Worm (Caenorhabditis elegans) whole organism, young adult: ENCODE measurements around the gene pals-17.

Source experiments
- D2030.7 ChIP-seq: fragments of 200-800 bp; sonication (Bioruptor generic); IDR thresholded peaks from 2 replicates; pipeline ENCODE4 v1.3.6; 2022; ENCODE audit warnings: missing genetic modification reagents, missing genetic modification characterization, missing compliant biosample characterization
- F10E7.11 ChIP-seq: sonication (generic microtip); optimal IDR thresholded peaks from 2 replicates; lab custom pipeline; 2017; ENCODE audit warnings: mild to moderate bottlenecking, missing genetic modification characterization, moderate library complexity, missing compliant biosample characterization
- F23B12.7 ChIP-seq: sonication (generic microtip); optimal IDR thresholded peaks from 2 replicates; lab custom pipeline; 2017; ENCODE audit warnings: missing genetic modification characterization, mild to moderate bottlenecking, missing compliant biosample characterization, antibody characterized with exemption, moderate library complexity; ENCODE audit not compliant: insufficient read depth
- F33H1.4 ChIP-seq: fragments of 200-800 bp; sonication (Bioruptor generic); IDR thresholded peaks from 2 replicates; pipeline ENCODE4 v1.3.6; 2022; ENCODE audit warnings: missing genetic modification reagents, missing genetic modification characterization, missing compliant biosample characterization
- F55B11.4 ChIP-seq: sonication (generic microtip); optimal IDR thresholded peaks from 2 replicates; lab custom pipeline; 2016; ENCODE audit warnings: missing compliant biosample characterization, missing genetic modification characterization, borderline replicate concordance; ENCODE audit not compliant: insufficient read depth
- K11D2.4 ChIP-seq: fragments of 200-800 bp; sonication (Bioruptor generic); IDR thresholded peaks from 2 replicates; pipeline ENCODE4 v1.3.6; 2022; ENCODE audit warnings: missing genetic modification reagents, missing genetic modification characterization, missing compliant biosample characterization
- Y53F4B.3 ChIP-seq: fragments of 200-800 bp; sonication (Bioruptor generic); IDR thresholded peaks from 2 replicates; pipeline ENCODE4 v1.3.6; 2022; ENCODE audit warnings: missing genetic modification reagents, missing genetic modification characterization, missing compliant biosample characterization
- Y95B8A.8 ChIP-seq: fragments of 200-800 bp; sonication (Bioruptor generic); IDR thresholded peaks from 2 replicates; pipeline ENCODE4 v1.3.6; 2022; ENCODE audit warnings: missing genetic modification reagents, missing genetic modification characterization, missing compliant biosample characterization
- cebp-1 ChIP-seq, 2 experiments: fragments of 200-800 bp in 1 of 2; sonication (Bioruptor generic) in 1 of 2; sonication (generic microtip) in 1 of 2; IDR thresholded peaks in 1 of 2; optimal IDR thresholded peaks in 1 of 2; 2 replicates each; pipeline versions ENCODE4 v1.3.6 to Lab custom; 2017 to 2022; ENCODE audit warnings: missing compliant biosample characterization in 2 of 2, missing genetic modification characterization in 2 of 2, mild to moderate bottlenecking in 1 of 2, missing genetic modification reagents in 1 of 2, moderate library complexity in 1 of 2
- ceh-58 ChIP-seq: fragments of 200-800 bp; sonication (Bioruptor generic); IDR thresholded peaks from 2 replicates; pipeline ENCODE4 v1.3.6; 2022; ENCODE audit warnings: missing genetic modification characterization, missing compliant biosample characterization
- chd-7 ChIP-seq: sonication (generic microtip); optimal IDR thresholded peaks from 2 replicates; lab custom pipeline; 2016; ENCODE audit warnings: mild to moderate bottlenecking, missing genetic modification characterization, moderate library complexity, missing compliant biosample characterization
- dpl-1 ChIP-seq: fragments of 150-350 bp; optimal IDR thresholded peaks from 2 replicates; lab custom pipeline; 2014; ENCODE audit warnings: missing biosample characterization, missing genetic modification reagents, missing genetic modification characterization
- efl-1 ChIP-seq: fragments of 150-350 bp; optimal IDR thresholded peaks from 2 replicates; lab custom pipeline; 2014; ENCODE audit warnings: missing biosample characterization, missing genetic modification reagents, missing genetic modification characterization
- egrh-3 ChIP-seq: fragments of 200-800 bp; sonication (Bioruptor generic); IDR thresholded peaks from 2 replicates; pipeline ENCODE4 v1.3.6; 2022; ENCODE audit warnings: missing genetic modification reagents, missing genetic modification characterization, missing compliant biosample characterization
- him-1 ChIP-seq: sonication (generic microtip); optimal IDR thresholded peaks from 2 replicates; lab custom pipeline; 2016; ENCODE audit warnings: missing genotype, missing genetic modification reagents, missing genetic modification characterization, missing compliant biosample characterization
- hmg-1.2 ChIP-seq: fragments of 200-800 bp; sonication (Bioruptor generic); IDR thresholded peaks from 2 replicates; pipeline ENCODE4 v1.3.6; 2022; ENCODE audit warnings: missing genetic modification reagents, missing genetic modification characterization, missing compliant biosample characterization
- lin-26 ChIP-seq: fragments of 200-800 bp; sonication (Bioruptor generic); IDR thresholded peaks from 2 replicates; pipeline ENCODE4 v1.3.6; 2022; ENCODE audit warnings: missing genetic modification reagents, missing genetic modification characterization, missing compliant biosample characterization
- lin-54 ChIP-seq: fragments of 200-800 bp; sonication (Bioruptor generic); optimal IDR thresholded peaks from 2 replicates; lab custom pipeline; 2018; ENCODE audit warnings: mild to moderate bottlenecking, missing genetic modification characterization, missing compliant biosample characterization
- lsl-1 ChIP-seq: fragments of 200-800 bp; sonication (Bioruptor generic); optimal IDR thresholded peaks from 2 replicates; lab custom pipeline; 2018; ENCODE audit warnings: mild to moderate bottlenecking, missing genetic modification characterization, moderate library complexity, missing compliant biosample characterization
- lsy-27 ChIP-seq: sonication (generic microtip); optimal IDR thresholded peaks from 2 replicates; lab custom pipeline; 2017; ENCODE audit warnings: missing genetic modification characterization, mild to moderate bottlenecking, missing compliant biosample characterization, antibody characterized with exemption, missing genotype, borderline replicate concordance; ENCODE audit not compliant: insufficient read depth
- madf-3 ChIP-seq: fragments of 200-800 bp; sonication (Bioruptor generic); IDR thresholded peaks from 2 replicates; pipeline ENCODE4 v1.3.6; 2022; ENCODE audit warnings: missing genetic modification reagents, missing genetic modification characterization, missing compliant biosample characterization
- madf-8 ChIP-seq: fragments of 200-800 bp; sonication (Bioruptor generic); conservative IDR thresholded peaks from 2 replicates; pipeline ENCODE4 v1.3.6; 2022; ENCODE audit warnings: missing genetic modification reagents, missing genetic modification characterization, missing compliant biosample characterization
- mcd-1 ChIP-seq: fragments of 200-800 bp; sonication (Bioruptor generic); IDR thresholded peaks from 2 replicates; pipeline ENCODE4 v1.3.6; 2022; ENCODE audit warnings: missing genetic modification reagents, missing genetic modification characterization, missing compliant biosample characterization
- mel-28 ChIP-seq: sonication (generic microtip); optimal IDR thresholded peaks from 2 replicates; lab custom pipeline; 2016; ENCODE audit warnings: borderline replicate concordance, mild to moderate bottlenecking, missing genetic modification characterization, missing compliant biosample characterization
- nfyb-1 ChIP-seq: fragments of 200-800 bp; sonication (Bioruptor generic); IDR thresholded peaks from 2 replicates; pipeline ENCODE4 v1.3.6; 2022; ENCODE audit warnings: missing genetic modification reagents, missing genetic modification characterization, missing compliant biosample characterization
- nhr-80 ChIP-seq: sonication (generic microtip); optimal IDR thresholded peaks from 2 replicates; lab custom pipeline; 2016; ENCODE audit warnings: missing genetic modification characterization, missing compliant biosample characterization
- rec-8 ChIP-seq, 2 experiments: sonication (generic microtip); optimal IDR thresholded peaks; 2 replicates each; lab custom pipeline; 2016; ENCODE audit warnings: mild to moderate bottlenecking in 2 of 2, missing genetic modification characterization in 2 of 2, missing genetic modification reagents in 2 of 2, missing genotype in 2 of 2, missing biosample characterization in 1 of 2, missing compliant biosample characterization in 1 of 2, moderate library complexity in 1 of 2
- tbp1 ChIP-seq: fragments of 200-800 bp; sonication (Bioruptor generic); optimal IDR thresholded peaks from 2 replicates; lab custom pipeline; 2018; ENCODE audit warnings: mild to moderate bottlenecking, missing genetic modification characterization, missing compliant biosample characterization
- tbx-9 ChIP-seq: sonication (generic microtip); optimal IDR thresholded peaks from 2 replicates; lab custom pipeline; 2016; ENCODE audit warnings: borderline replicate concordance, missing genetic modification characterization, inconsistent platforms, missing compliant biosample characterization
- tlf-1 ChIP-seq: fragments of 200-800 bp; sonication (Bioruptor generic); optimal IDR thresholded peaks from 2 replicates; lab custom pipeline; 2018; ENCODE audit warnings: mild to moderate bottlenecking, missing genetic modification characterization, missing compliant biosample characterization
- zfh-2 ChIP-seq: fragments of 200-800 bp; sonication (Bioruptor generic); conservative IDR thresholded peaks from 2 replicates; pipeline ENCODE4 v1.3.6; 2022; ENCODE audit warnings: missing genetic modification reagents, missing genetic modification characterization, missing compliant biosample characterization
- ztf-3 ChIP-seq: fragments of 200-800 bp; sonication (Bioruptor generic); optimal IDR thresholded peaks from 2 replicates; lab custom pipeline; 2018; ENCODE audit warnings: mild to moderate bottlenecking, missing genetic modification characterization, missing compliant biosample characterization

pals-17 gene

DNA sequence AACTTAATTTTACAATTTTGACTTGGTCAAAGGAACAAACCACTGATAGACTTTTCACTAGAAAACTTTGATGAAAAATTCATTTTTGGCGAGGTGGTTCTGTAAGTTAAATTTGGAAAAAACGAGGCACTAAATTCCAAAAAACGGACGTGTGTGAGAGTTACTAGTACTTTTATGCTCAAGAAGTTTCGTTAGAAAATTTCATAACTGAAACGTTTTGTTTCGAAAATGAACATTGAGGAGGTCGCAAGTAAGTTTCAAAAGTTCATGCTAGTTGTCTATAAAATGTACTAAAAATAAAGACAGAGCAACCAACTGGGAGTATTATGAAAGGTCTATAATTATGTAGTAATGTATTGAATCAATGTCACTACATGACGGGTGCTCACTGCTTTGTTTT lies at the start of gene pals-17:
pals-17 (minus strand) TSS at position 101 of the 400 bp plus-strand sequence.
- TF ChIP-seq chd-7 (tag; lab: Kevin White, UChicago) (no peak), K11D2.4 (no peak), F33H1.4 (GFP tag; lab: Robert Waterston, UW) (no peak), nfyb-1 (no peak), F10E7.11 (no peak)

DNA sequence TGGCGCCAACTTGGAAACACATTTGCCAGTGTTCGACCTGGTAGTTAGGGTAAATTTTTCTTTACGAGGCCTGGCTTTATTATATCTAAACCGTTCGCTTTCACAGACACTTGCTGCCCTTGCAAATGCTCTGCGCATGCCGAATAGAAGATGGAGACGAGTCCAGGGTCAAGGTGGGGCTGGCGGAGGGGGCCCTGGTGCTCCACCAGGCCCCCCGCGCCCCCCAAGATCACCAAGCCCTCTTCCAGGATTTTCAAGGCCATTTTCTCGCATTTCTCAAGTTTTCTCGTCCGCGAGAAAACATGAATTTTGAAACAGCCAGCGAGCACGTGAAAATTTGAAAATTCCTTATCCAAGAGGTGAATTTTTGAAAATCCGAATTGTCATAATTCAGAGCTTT lies 48.0 kb upstream of the pals-17 start:
- no peak for TF ChIP-seq tlf-1 (GFP tag; lab: Kevin White, UChicago)
- TF ChIP-seq mcd-1 (GFP tag; lab: Robert Waterston, UW), result 0 out of 2 replicates have a peak, but pooled peaks have one; percentile 15
- peak; percentile 79 for TF ChIP-seq zfh-2 (GFP tag; lab: Robert Waterston, UW)
- TF ChIP-seq him-1 (tag; lab: Kevin White, UChicago), result no peak
- TF ChIP-seq egrh-3 (GFP tag; lab: Robert Waterston, UW), result peak; percentile 68; the same call in 1 of the 2 replicates
- no peak for TF ChIP-seq mel-28 (tag; lab: Kevin White, UChicago)

DNA sequence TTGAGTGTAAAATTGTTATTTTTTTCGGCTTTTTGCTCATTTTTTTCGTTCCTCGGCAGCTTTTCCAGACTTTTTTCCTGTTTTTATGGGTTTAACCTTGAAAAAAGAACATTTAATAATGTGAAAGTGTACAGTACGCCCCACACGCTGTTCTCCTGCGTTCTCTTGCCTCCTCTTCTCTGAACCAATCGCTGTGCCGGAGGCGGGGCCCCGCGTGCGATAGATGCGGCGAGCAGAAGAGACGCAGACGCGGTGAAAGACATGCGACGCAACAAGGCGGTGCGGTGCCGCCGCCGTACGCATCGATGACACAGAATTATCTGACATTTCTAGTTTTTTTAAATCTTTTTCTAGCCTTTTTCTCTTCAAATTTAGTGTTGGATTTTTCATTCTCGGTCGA lies 45.1 kb upstream of the pals-17 start:
- TF ChIP-seq nfyb-1 (peak; percentile 88), egrh-3 (GFP tag; lab: Robert Waterston, UW) (peak; percentile 61; the same call in 1 of the 2 replicates), Y53F4B.3 (no peak), tbx-9 (tag; lab: Kevin White, UChicago) (no peak), madf-8 (GFP tag; lab: Robert Waterston, UW) (no peak), F55B11.4 (tag; lab: Kevin White, UChicago) (no peak), hmg-1.2 (peak; percentile 93), efl-1 (GFP tag; lab: Kevin White, UChicago) (no peak), mcd-1 (GFP tag; lab: Robert Waterston, UW) (peak; percentile 42; the same call in 1 of the 2 replicates), rec-8 (tag; optimal IDR thresholded peaks at IDR 0.05; lab: Kevin White, UChicago) (no peak)
- TF ChIP-seq, all 124 proteins: peak for 4

DNA sequence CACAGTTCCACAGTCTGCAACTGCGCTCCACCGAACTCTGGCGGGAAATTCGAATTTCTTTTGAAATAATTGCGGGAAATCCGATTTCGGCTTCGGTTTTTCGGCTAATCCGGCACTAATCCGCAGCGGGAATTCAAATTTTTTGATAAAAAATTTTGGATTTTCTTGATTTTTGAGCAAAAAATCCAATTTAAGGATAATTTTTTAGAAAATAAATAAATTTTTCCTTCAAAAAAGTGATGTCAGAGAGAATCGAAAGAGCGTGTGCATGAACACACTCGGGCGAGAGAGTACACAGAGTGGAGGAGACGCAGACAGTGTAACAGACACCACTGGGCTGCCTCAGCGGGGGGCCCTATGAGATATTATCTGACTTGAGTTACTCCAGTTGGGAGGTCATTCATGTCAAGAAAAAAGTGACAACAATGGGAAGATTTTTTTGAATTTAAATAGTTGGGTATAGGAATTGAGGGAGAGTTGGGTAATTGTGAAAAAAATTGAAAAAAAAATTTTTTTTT lies 38.3 kb upstream of the pals-17 start:
- TF ChIP-seq cebp-1 (GFP tag; IDR thresholded peaks at IDR 0.05; lab: Robert Waterston, UW) (no peak), cebp-1 (tag; optimal IDR thresholded peaks at IDR 0.05; lab: Kevin White, UChicago) (no peak), Y95B8A.8 (no peak), tbp1 (GFP tag; lab: Kevin White, UChicago) (no peak), madf-3 (GFP tag; lab: Robert Waterston, UW) (no peak), hmg-1.2 (peak; percentile 94), ceh-58 (GFP tag; lab: Robert Waterston, UW) (no peak), mel-28 (tag; lab: Kevin White, UChicago) (no peak)

DNA sequence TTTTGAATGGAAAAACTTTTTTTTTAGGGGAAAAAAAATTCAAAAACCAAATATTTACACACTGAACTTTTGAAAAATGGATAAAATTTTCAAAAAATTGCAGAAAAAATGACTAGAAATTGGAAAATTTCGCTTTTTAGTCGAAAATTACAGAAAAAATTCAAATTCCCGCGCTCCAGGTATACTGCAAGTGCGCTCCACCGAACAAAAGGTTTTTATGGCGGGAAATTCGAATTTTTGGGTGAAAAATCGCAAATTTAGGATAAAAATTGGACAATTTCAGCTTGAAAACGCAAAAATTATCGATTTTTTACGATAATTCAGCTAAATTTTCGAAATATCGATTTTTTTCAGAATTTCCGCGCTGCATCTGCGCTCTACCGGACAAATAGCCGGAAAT lies 37.6 kb upstream of the pals-17 start:
- TF ChIP-seq lsl-1 (GFP tag; lab: Kevin White, UChicago) (peak; percentile 9), madf-3 (GFP tag; lab: Robert Waterston, UW) (no peak), efl-1 (GFP tag; lab: Kevin White, UChicago) (peak; percentile 45), mcd-1 (GFP tag; lab: Robert Waterston, UW) (peak; percentile 81), K11D2.4 (no peak), lin-54 (GFP tag; lab: Kevin White, UChicago) (peak; percentile 82)

DNA sequence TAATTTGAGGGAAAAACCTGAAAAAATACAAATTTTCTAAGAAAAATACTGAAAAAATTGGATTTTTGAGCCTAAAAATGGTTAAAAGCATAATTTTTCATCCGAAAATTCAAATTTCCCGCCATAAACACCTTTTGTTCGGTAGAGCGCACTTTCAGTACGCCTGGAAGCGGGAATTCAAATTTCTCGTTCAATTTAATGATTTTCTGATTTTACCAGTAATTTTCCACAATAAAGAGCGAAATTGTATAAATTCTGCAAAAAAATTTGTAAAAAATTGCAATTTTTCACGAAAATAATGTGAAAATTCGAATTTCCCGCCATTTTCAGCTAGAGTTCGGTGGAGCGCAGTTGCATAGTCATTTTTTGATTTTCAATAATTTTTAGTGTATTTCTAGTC lies 36.8 kb upstream of the pals-17 start:
- TF ChIP-seq lsy-27 (tag; lab: Kevin White, UChicago) (no peak), egrh-3 (GFP tag; lab: Robert Waterston, UW) (no peak), lin-26 (GFP tag; lab: Robert Waterston, UW) (no peak), F23B12.7 (tag; lab: Kevin White, UChicago) (no peak), ztf-3 (no peak), mel-28 (tag; lab: Kevin White, UChicago) (no peak), mcd-1 (GFP tag; lab: Robert Waterston, UW) (peak; percentile 61), D2030.7 (GFP tag; lab: Robert Waterston, UW) (0 out of 2 replicates have a peak, but pooled peaks have one; percentile 19), dpl-1 (GFP tag; lab: Kevin White, UChicago) (no peak), lin-54 (GFP tag; lab: Kevin White, UChicago) (peak; percentile 72), efl-1 (GFP tag; lab: Kevin White, UChicago) (peak; percentile 14), nhr-80 (no peak)
